Worm (Caenorhabditis elegans) whole organism, L4 larva: ENCODE measurements around the gene Y51A2D.18.

Source experiments
- daf-19 ChIP-seq: fragments of 200-800 bp; sonication (Bioruptor generic); conservative IDR thresholded peaks from 2 replicates; pipeline ENCODE4 v1.3.6; 2022; ENCODE audit warnings: missing genetic modification characterization, missing compliant biosample characterization
- snpc-4 ChIP-seq: fragments of 150-350 bp; optimal IDR thresholded peaks from 2 replicates; lab custom pipeline; 2014; ENCODE audit warnings: missing biosample characterization, missing genetic modification characterization
- unc-130 ChIP-seq: sonication (generic microtip); optimal IDR thresholded peaks from 2 replicates; lab custom pipeline; 2016; ENCODE audit warnings: missing genetic modification reagents, missing genetic modification characterization, missing compliant biosample characterization
- zip-2 ChIP-seq: fragments of 150-350 bp; optimal IDR thresholded peaks from 2 replicates; lab custom pipeline; 2014; ENCODE audit warnings: missing biosample characterization, missing genetic modification characterization

- no peak for TF ChIP-seq unc-130 (GFP tag; lab: Kevin White, UChicago)
- TF ChIP-seq zip-2 (tag; lab: Kevin White, UChicago): no peak
- TF ChIP-seq snpc-4 (tag; lab: Kevin White, UChicago): no peak
- no peak for TF ChIP-seq daf-19 (GFP tag; lab: Robert Waterston, UW)
Measured at ce11 chrV:18474223-18474622, 12.8 kb downstream of the Y51A2D.18 start, which contains the start of gene srh-181.
